Fruit fly (Drosophila melanogaster) whole organism, adult: ENCODE results near the gene rush.

Experiments used
- CG11617 ChIP-seq: fragments of 200-800 bp; sonication (Bioruptor generic); optimal IDR thresholded peaks from 2 replicates; lab custom pipeline; 2017; ENCODE audit warnings: mild to moderate bottlenecking, missing biosample characterization, missing genetic modification reagents, missing genetic modification characterization
- CG1620 ChIP-seq: fragments of 200-800 bp; sonication (Bioruptor generic); optimal IDR thresholded peaks from 2 replicates; lab custom pipeline; 2016; ENCODE audit warnings: missing biosample characterization, missing genetic modification characterization
- CG33017 ChIP-seq: fragments of 200-800 bp; sonication (Bioruptor generic); optimal IDR thresholded peaks from 2 replicates; lab custom pipeline; 2018; ENCODE audit warnings: missing biosample characterization, mild to moderate bottlenecking, missing genetic modification characterization, moderate library complexity
- CG5204 ChIP-seq: fragments of 200-800 bp; sonication (Bioruptor generic); optimal IDR thresholded peaks from 2 replicates; lab custom pipeline; 2016; ENCODE audit warnings: missing biosample characterization, missing genetic modification characterization
- CG7045 ChIP-seq: fragments of 200-800 bp; sonication (Bioruptor generic); optimal IDR thresholded peaks from 2 replicates; lab custom pipeline; 2017; ENCODE audit warnings: missing biosample characterization, mild to moderate bottlenecking, missing genetic modification characterization
- CG7101 ChIP-seq: fragments of 200-800 bp; sonication (Bioruptor generic); optimal IDR thresholded peaks from 2 replicates; lab custom pipeline; 2018; ENCODE audit warnings: missing biosample characterization, mild to moderate bottlenecking, missing genetic modification characterization, moderate library complexity
- Hr96 ChIP-seq: fragments of 200-800 bp; sonication (Bioruptor generic); optimal IDR thresholded peaks from 2 replicates; lab custom pipeline; 2016; ENCODE audit warnings: missing biosample characterization, missing genetic modification characterization
- cic ChIP-seq: fragments of 200-800 bp; sonication (Bioruptor generic); optimal IDR thresholded peaks from 2 replicates; lab custom pipeline; 2017; ENCODE audit warnings: missing biosample characterization, mild to moderate bottlenecking, missing genetic modification characterization, moderate library complexity
- cnc ChIP-seq, 2 experiments: fragments of >200 bp; optimal IDR thresholded peaks; 2 replicates each; lab custom pipeline; 2017
- kay ChIP-seq: fragments of 200-800 bp; sonication (Bioruptor generic); peaks from one replicate; lab custom pipeline; 2016; ENCODE audit warnings: missing biosample characterization, missing genetic modification characterization, borderline replicate concordance
- ovo ChIP-seq: fragments of 200-800 bp; sonication (Bioruptor generic); optimal IDR thresholded peaks from 2 replicates; lab custom pipeline; 2016; ENCODE audit warnings: missing biosample characterization, missing genetic modification characterization
- pad ChIP-seq: fragments of 200-800 bp; sonication (Bioruptor generic); optimal IDR thresholded peaks from 3 replicates; lab custom pipeline; 2017; ENCODE audit warnings: missing biosample characterization, missing genetic modification characterization, mild to moderate bottlenecking, moderate library complexity, missing genetic modification reagents
- tj ChIP-seq: fragments of 200-800 bp; sonication (Bioruptor generic); optimal IDR thresholded peaks from 3 replicates; lab custom pipeline; 2017; ENCODE audit warnings: missing biosample characterization, mild to moderate bottlenecking, missing genetic modification characterization, moderate library complexity

DNA sequence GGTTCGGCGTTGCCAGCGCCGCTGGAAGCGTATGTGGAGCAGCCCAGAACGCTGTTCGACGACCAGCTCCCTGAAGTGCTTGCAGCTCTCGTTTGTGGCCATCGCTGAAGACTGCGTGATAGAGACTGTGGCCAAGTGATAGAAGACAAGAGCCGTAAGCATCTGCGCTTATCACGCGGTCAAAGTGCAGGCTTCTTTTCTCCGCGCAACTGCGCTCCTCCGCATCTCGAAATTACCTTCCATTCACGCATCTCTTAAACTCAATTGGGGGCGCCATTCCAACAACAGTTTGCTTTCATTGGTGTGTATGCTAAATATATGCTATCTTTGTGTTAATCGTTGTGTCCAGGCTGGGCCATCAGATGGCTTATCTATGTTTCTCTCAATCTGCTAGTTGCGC lies 16.8 kb upstream of the rush start, which contains the start of gene CG14787:
- TF ChIP-seq CG7045 (GFP tag; lab: Kevin White, UChicago) (no peak), pad (GFP tag; lab: Kevin White, UChicago) (no peak), ovo (no peak), cic (GFP tag; lab: Kevin White, UChicago) (no peak), cnc (optimal IDR thresholded peaks at IDR 0.05; lab: Kevin White, UChicago) (no peak), kay (GFP tag; lab: Kevin White, UChicago) (no peak), Hr96 (GFP tag; lab: Kevin White, UChicago) (no peak), CG1620 (GFP tag; lab: Kevin White, UChicago) (no peak), CG7101 (tag; lab: Kevin White, UChicago) (no peak), CG11617 (no peak), CG33017 (tag; lab: Kevin White, UChicago) (no peak), tj (GFP tag; lab: Kevin White, UChicago) (no peak), CG5204 (GFP tag; lab: Kevin White, UChicago) (no peak)
